Fruit fly (Drosophila melanogaster): Measurements from ENCODE around the gene Oga.
A peak's percentile ranks its signal among the peaks of the same experiment; 100 is the strongest.

The Oga gene

DNA sequence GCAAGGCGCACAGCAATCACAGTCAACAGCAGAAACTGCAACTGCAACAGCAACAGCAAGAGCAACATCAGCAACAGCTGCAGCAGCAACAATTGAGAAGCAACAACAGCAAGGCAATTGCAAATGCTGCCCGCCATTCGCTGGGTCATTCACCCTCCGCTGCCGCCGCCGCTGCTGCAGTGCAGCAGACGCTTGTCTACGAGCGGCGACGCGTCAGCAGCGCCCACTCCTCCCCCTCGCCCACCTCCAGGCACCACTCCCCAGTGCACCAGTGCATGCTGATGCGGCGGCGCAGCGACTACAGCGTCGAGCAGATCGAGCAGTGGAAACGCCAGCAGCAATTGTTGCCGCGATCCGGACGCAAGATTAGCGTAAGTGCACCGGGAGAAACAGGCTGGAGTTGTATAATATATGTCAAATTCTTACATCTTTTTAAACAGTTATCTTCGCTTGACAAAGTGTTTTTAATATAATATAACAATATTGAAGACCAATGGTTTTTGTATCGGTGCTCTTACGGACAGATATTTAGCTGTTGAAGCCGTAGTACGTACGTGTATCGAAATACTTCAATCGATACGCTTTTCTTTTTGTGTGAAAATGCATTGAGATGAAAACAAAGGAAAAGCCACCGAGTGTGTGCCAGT, 13.1 kb upstream of the Oga start (continued):
- TF ChIP-seq pan (optimal IDR thresholded peaks at IDR 0.05) (no peak), pan (GFP tag; optimal IDR thresholded peaks at IDR 0.05 in 1 of 2, IDR thresholded peaks at IDR 0.05 in 1 of 2) (peak in 1 of 2 experiments; percentile 66), CG7963 (GFP tag; IDR thresholded peaks at IDR 0.05; ENCODE audit: partially characterized antibody) (no peak), bbx (GFP tag; IDR thresholded peaks at IDR 0.05; ENCODE audit: partially characterized antibody) (no peak), chn (GFP tag; optimal IDR thresholded peaks at IDR 0.05) (peak; percentile 43), da (GFP tag; optimal IDR thresholded peaks at IDR 0.05) (no peak), row (GFP tag; IDR thresholded peaks at IDR 0.05) (peak; percentile 43), CG5180 (GFP tag; optimal IDR thresholded peaks at IDR 0.05) (peak; percentile 32), twi (tag; optimal IDR thresholded peaks at IDR 0.05) (no peak), ci (GFP tag; IDR thresholded peaks at IDR 0.05) (peak; percentile 64), CG10959 (GFP tag; IDR thresholded peaks at IDR 0.05) (no peak), CG11456 (GFP tag; IDR thresholded peaks at IDR 0.05) (no peak), sr (GFP tag; IDR thresholded peaks at IDR 0.05) (no peak), ken (GFP tag; IDR thresholded peaks at IDR 0.05) (peak; percentile 75), sima (GFP tag; optimal IDR thresholded peaks at IDR 0.05) (no peak), CG9215 (GFP tag; IDR thresholded peaks at IDR 0.05) (no peak), CG2202 (tag; optimal IDR thresholded peaks at IDR 0.05) (no peak), Elba2 (GFP tag; optimal IDR thresholded peaks at IDR 0.05) (no peak), Taf1 (GFP tag; IDR thresholded peaks at IDR 0.05) (no peak), Scr (GFP tag; IDR thresholded peaks at IDR 0.05; ENCODE audit: partially characterized antibody) (no peak), lov (optimal IDR thresholded peaks at IDR 0.05) (no peak), lov (GFP tag; IDR thresholded peaks at IDR 0.05) (peak; percentile 61; the same call in 1 of the 3 replicates), kah (GFP tag; optimal IDR thresholded peaks at IDR 0.05) (no peak), CG3163 (GFP tag; optimal IDR thresholded peaks at IDR 0.05) (no peak), CG5245 (GFP tag; optimal IDR thresholded peaks at IDR 0.05) (no peak), Ssrp (tag; optimal IDR thresholded peaks at IDR 0.05) (peak; percentile 46), fd102C (GFP tag; optimal IDR thresholded peaks at IDR 0.05) (no peak), sd (tag; optimal IDR thresholded peaks at IDR 0.05) (no peak), croc (GFP tag; conservative IDR thresholded peaks at IDR 0.05) (no peak; the same call in 2 of the 3 replicates), lmd (GFP tag; IDR thresholded peaks at IDR 0.05) (peak; percentile 41; the same call in 1 of the 2 replicates), cato (GFP tag; optimal IDR thresholded peaks at IDR 0.05; ENCODE audit: borderline replicate concordance) (no peak), NFAT (GFP tag; IDR thresholded peaks at IDR 0.05) (no peak), pb (GFP tag; optimal IDR thresholded peaks at IDR 0.05) (no peak), CG12236 (GFP tag; optimal IDR thresholded peaks at IDR 0.05) (no peak), CG42726 (GFP tag; IDR thresholded peaks at IDR 0.05; ENCODE audit: partially characterized antibody) (no peak), CG10267 (tag; optimal IDR thresholded peaks at IDR 0.05) (peak; percentile 44), tna (GFP tag; IDR thresholded peaks at IDR 0.05; ENCODE audit: partially characterized antibody) (no peak), ash1 (GFP tag; optimal IDR thresholded peaks at IDR 0.05) (no peak), lab (GFP tag; optimal IDR thresholded peaks at IDR 0.05) (peak; percentile 22), kay (GFP tag; optimal IDR thresholded peaks at IDR 0.05) (no peak), CG10979 (tag; optimal IDR thresholded peaks at IDR 0.05) (peak; percentile 58), CG31224 (GFP tag; IDR thresholded peaks at IDR 0.05) (no peak), CG30020 (tag; optimal IDR thresholded peaks at IDR 0.05) (no peak), CG18476 (GFP tag; optimal IDR thresholded peaks at IDR 0.05) (peak; percentile 13), ro (GFP tag; IDR thresholded peaks at IDR 0.05) (no peak), jumu (GFP tag; optimal IDR thresholded peaks at IDR 0.05) (no peak), wdn (GFP tag; IDR thresholded peaks at IDR 0.05) (no peak), HLH4C (GFP tag; IDR thresholded peaks at IDR 0.05; ENCODE audit: partially characterized antibody) (no peak), CG2129 (GFP tag; IDR thresholded peaks at IDR 0.05; ENCODE audit: partially characterized antibody) (no peak), CG9727 (GFP tag; optimal IDR thresholded peaks at IDR 0.05) (no peak), emc (GFP tag; optimal IDR thresholded peaks at IDR 0.05) (no peak)
